Fruit fly (Drosophila melanogaster): Measurements from ENCODE around the gene Saysd1.

DNA sequence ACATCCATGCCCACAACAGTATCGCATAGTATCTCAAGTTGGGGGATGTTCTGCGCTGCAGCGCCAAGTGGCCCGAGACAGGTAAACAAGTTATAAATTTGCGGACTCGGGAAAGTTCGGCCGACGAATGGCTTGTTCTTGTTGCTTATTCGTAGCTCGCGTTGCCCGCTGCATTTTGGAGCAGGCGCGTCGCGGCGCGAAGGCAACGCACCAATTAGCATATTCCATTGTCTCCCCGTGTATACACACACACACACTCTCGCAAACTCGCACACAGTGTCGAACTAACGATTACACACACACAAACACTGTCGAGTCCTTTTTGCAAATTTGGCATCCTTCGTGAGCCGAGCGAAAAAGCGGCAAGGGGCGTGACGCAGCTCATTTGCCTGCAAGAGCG is 26.0 kb downstream of the Saysd1 start:
- TF ChIP-seq cnc (optimal IDR thresholded peaks at IDR 0.05), result no peak
- TF ChIP-seq cic (GFP tag; optimal IDR thresholded peaks at IDR 0.05), result no peak
- TF ChIP-seq CG1620 (GFP tag; optimal IDR thresholded peaks at IDR 0.05), result no peak
- TF ChIP-seq ovo (GFP tag; optimal IDR thresholded peaks at IDR 0.05), result no peak
